Fruit fly (Drosophila melanogaster): Measurements from ENCODE around the gene GluProRS.

- TF ChIP-seq CTCF (optimal IDR thresholded peaks at IDR 0.05) (no peak), CG8478 (optimal IDR thresholded peaks at IDR 0.05) (no peak)
Observed at dm6 chr3R:23912349-23912748, 45.8 kb downstream of the GluProRS start.
